Fruit fly (Drosophila melanogaster) whole organism, embryonic: ENCODE data around the gene Spt7.

Experiments used
- Ada2b ChIP-seq: fragments of 200-800 bp; sonication (Bioruptor generic); IDR thresholded peaks from 2 replicates; pipeline ENCODE4 v1.3.6; 2022; ENCODE audit warnings: missing biosample characterization, missing genetic modification characterization
- Atf-2 ChIP-seq: fragments of 200-800 bp; sonication (Bioruptor generic); optimal IDR thresholded peaks from 2 replicates; lab custom pipeline; 2016; ENCODE audit warnings: missing biosample characterization, missing genetic modification characterization
- C15 ChIP-seq: fragments of 200-800 bp; sonication (Bioruptor generic); IDR thresholded peaks from 3 replicates; pipeline ENCODE4 v1.3.6; 2022; ENCODE audit warnings: missing biosample characterization, missing genetic modification characterization
- CG10565 ChIP-seq: fragments of 200-800 bp; sonication (Bioruptor generic); optimal IDR thresholded peaks from 3 replicates; lab custom pipeline; 2016; ENCODE audit warnings: missing biosample characterization, mild to moderate bottlenecking, missing genetic modification characterization
- CG11695 ChIP-seq: fragments of 200-800 bp; sonication (Bioruptor generic); IDR thresholded peaks from 3 replicates; pipeline ENCODE4 v1.3.6; 2022; ENCODE audit warnings: missing biosample characterization, missing genetic modification characterization
- CG11723 ChIP-seq: fragments of 200-800 bp; sonication (Bioruptor generic); optimal IDR thresholded peaks from 2 replicates; lab custom pipeline; 2017; ENCODE audit warnings: missing biosample characterization, mild to moderate bottlenecking, missing genetic modification characterization
- CG12769 ChIP-seq: fragments of 200-800 bp; sonication (Bioruptor generic); optimal IDR thresholded peaks from 2 replicates; lab custom pipeline; 2019; ENCODE audit warnings: missing biosample characterization, mild to moderate bottlenecking, missing genetic modification characterization, moderate library complexity
- CG13123 ChIP-seq: fragments of 200-800 bp; sonication (Bioruptor generic); optimal IDR thresholded peaks from 2 replicates; lab custom pipeline; 2016; ENCODE audit warnings: missing biosample characterization, missing genetic modification characterization
- CG13296 ChIP-seq: fragments of 200-800 bp; sonication (Bioruptor generic); optimal IDR thresholded peaks from 3 replicates; lab custom pipeline; 2018; ENCODE audit warnings: missing biosample characterization, mild to moderate bottlenecking, missing genetic modification characterization
- CG14441 ChIP-seq: fragments of 200-800 bp; sonication (Bioruptor generic); IDR thresholded peaks from 2 replicates; pipeline ENCODE4 v1.3.6; 2022; ENCODE audit warnings: missing biosample characterization, missing genetic modification characterization
- CG17361 ChIP-seq: fragments of 200-800 bp; sonication (Bioruptor generic); IDR thresholded peaks from 3 replicates; pipeline ENCODE4 v1.3.6; 2022; ENCODE audit warnings: missing biosample characterization, missing genetic modification characterization
- CG17568 ChIP-seq: fragments of 200-800 bp; sonication (Bioruptor generic); optimal IDR thresholded peaks from 2 replicates; lab custom pipeline; 2018; ENCODE audit warnings: missing biosample characterization, mild to moderate bottlenecking, missing genetic modification characterization, moderate library complexity
- CG2120 ChIP-seq: fragments of 200-800 bp; sonication (Bioruptor generic); optimal IDR thresholded peaks from 3 replicates; lab custom pipeline; 2016; ENCODE audit warnings: missing biosample characterization, missing genetic modification characterization
- CG2712 ChIP-seq: fragments of 200-800 bp; optimal IDR thresholded peaks from 3 replicates; lab custom pipeline; 2019; ENCODE audit warnings: missing biosample characterization, mild to moderate bottlenecking, missing genetic modification characterization, moderate library complexity
- CG3281 ChIP-seq: fragments of 200-800 bp; sonication (Bioruptor generic); optimal IDR thresholded peaks from 3 replicates; lab custom pipeline; 2017; ENCODE audit warnings: missing biosample characterization, mild to moderate bottlenecking, missing genetic modification characterization
- CG3847 ChIP-seq: fragments of 200-800 bp; sonication (Bioruptor generic); IDR thresholded peaks from 2 replicates; pipeline ENCODE4 v1.3.6; 2022; ENCODE audit warnings: missing biosample characterization, missing genetic modification characterization
- CG4328 ChIP-seq: fragments of 200-800 bp; sonication (Bioruptor generic); optimal IDR thresholded peaks from 3 replicates; lab custom pipeline; 2017; ENCODE audit warnings: missing biosample characterization, missing genetic modification reagents, missing genetic modification characterization
- CG4854 ChIP-seq: fragments of 200-800 bp; sonication (Bioruptor generic); optimal IDR thresholded peaks from 2 replicates; lab custom pipeline; 2016; ENCODE audit warnings: missing biosample characterization, missing genetic modification characterization, inconsistent platforms
- CG6654 ChIP-seq: fragments of 200-800 bp; sonication (Bioruptor generic); optimal IDR thresholded peaks from 2 replicates; lab custom pipeline; 2017; ENCODE audit warnings: missing biosample characterization, mild to moderate bottlenecking, missing genetic modification characterization
- CG8478 ChIP-seq: fragments of >200 bp; optimal IDR thresholded peaks from 2 replicates; lab custom pipeline; 2018
- CG9437 ChIP-seq: fragments of 200-800 bp; sonication (Bioruptor generic); optimal IDR thresholded peaks from 2 replicates; lab custom pipeline; 2018; ENCODE audit warnings: missing biosample characterization, mild to moderate bottlenecking, missing genetic modification characterization
- CG9797 ChIP-seq: fragments of 200-800 bp; sonication (Bioruptor generic); optimal IDR thresholded peaks from 3 replicates; lab custom pipeline; 2018; ENCODE audit warnings: missing biosample characterization, mild to moderate bottlenecking, missing genetic modification characterization
- CHES-1-like ChIP-seq: fragments of 200-800 bp; sonication (Bioruptor generic); optimal IDR thresholded peaks from 2 replicates; lab custom pipeline; 2016; ENCODE audit warnings: missing biosample characterization, missing genetic modification characterization
- CkIIα-i1 ChIP-seq: fragments of 200-800 bp; sonication (Bioruptor generic); IDR thresholded peaks from 2 replicates; pipeline ENCODE4 v1.3.6; 2022; ENCODE audit warnings: missing biosample characterization, missing genetic modification characterization
- Fer3 ChIP-seq: fragments of 200-800 bp; sonication (Bioruptor generic); optimal IDR thresholded peaks from 2 replicates; lab custom pipeline; 2018; ENCODE audit warnings: missing biosample characterization, mild to moderate bottlenecking, missing genetic modification characterization, moderate library complexity
- Hr51 ChIP-seq, 2 experiments: fragments of 200-800 bp; sonication (Bioruptor generic); optimal IDR thresholded peaks; 2 replicates in 1 of 2; 3 replicates in 1 of 2; lab custom pipeline; 2016 to 2018; ENCODE audit warnings: missing biosample characterization in 2 of 2, missing genetic modification characterization in 2 of 2, mild to moderate bottlenecking in 1 of 2, moderate library complexity in 1 of 2
- Mrtf ChIP-seq: fragments of 200-800 bp; sonication (Bioruptor generic); IDR thresholded peaks from 3 replicates; pipeline ENCODE4 v1.3.6; 2022; ENCODE audit warnings: missing biosample characterization, missing genetic modification characterization
- Nf-YC ChIP-seq: fragments of 200-800 bp; optimal IDR thresholded peaks from 3 replicates; lab custom pipeline; 2019; ENCODE audit warnings: missing biosample characterization, mild to moderate bottlenecking, missing genetic modification characterization, moderate library complexity
- Six4 ChIP-seq: fragments of 200-800 bp; sonication (Bioruptor generic); optimal IDR thresholded peaks from 2 replicates; lab custom pipeline; 2016; ENCODE audit warnings: missing biosample characterization, missing genetic modification characterization
- Sox102F ChIP-seq: fragments of 200-800 bp; sonication (Bioruptor generic); optimal IDR thresholded peaks from 2 replicates; lab custom pipeline; 2018; ENCODE audit warnings: missing biosample characterization, mild to moderate bottlenecking, missing genetic modification characterization, moderate library complexity
- YL-1 ChIP-seq: fragments of 200-800 bp; sonication (Bioruptor generic); optimal IDR thresholded peaks from 3 replicates; lab custom pipeline; 2017; ENCODE audit warnings: missing biosample characterization, mild to moderate bottlenecking, missing genetic modification characterization
- ac ChIP-seq: fragments of 200-800 bp; sonication (Bioruptor generic); optimal IDR thresholded peaks from 3 replicates; lab custom pipeline; 2017; ENCODE audit warnings: missing biosample characterization, mild to moderate bottlenecking, missing genetic modification characterization
- al ChIP-seq: fragments of 200-800 bp; sonication (Bioruptor generic); IDR thresholded peaks from 2 replicates; pipeline ENCODE4 v1.3.6; 2022; ENCODE audit warnings: missing biosample characterization, missing genetic modification characterization
- ara ChIP-seq: fragments of 200-800 bp; sonication (Bioruptor generic); IDR thresholded peaks from 2 replicates; pipeline ENCODE4 v1.3.6; 2022; ENCODE audit warnings: missing biosample characterization, missing genetic modification characterization
- ci ChIP-seq: fragments of 200-800 bp; sonication (Bioruptor generic); IDR thresholded peaks from 3 replicates; pipeline ENCODE4 v1.3.6; 2022; ENCODE audit warnings: missing biosample characterization, missing genetic modification characterization
- cwo ChIP-seq: fragments of 200-800 bp; sonication (Bioruptor generic); optimal IDR thresholded peaks from 3 replicates; lab custom pipeline; 2017; ENCODE audit warnings: missing biosample characterization, missing genetic modification characterization, mild to moderate bottlenecking, moderate library complexity, missing genetic modification reagents
- dati ChIP-seq: fragments of 200-800 bp; sonication (Bioruptor generic); IDR thresholded peaks from 2 replicates; pipeline ENCODE4 v1.3.6; 2022; ENCODE audit warnings: missing biosample characterization, missing genetic modification characterization
- emc ChIP-seq: fragments of 200-800 bp; sonication (Bioruptor generic); optimal IDR thresholded peaks from 2 replicates; lab custom pipeline; 2016; ENCODE audit warnings: missing biosample characterization, missing genetic modification characterization
- esg ChIP-seq: fragments of 200-800 bp; sonication (Bioruptor generic); conservative IDR thresholded peaks from 2 replicates; pipeline ENCODE4 v1.3.6; 2022; ENCODE audit warnings: missing biosample characterization, missing genetic modification characterization
- gsb-n ChIP-seq: fragments of 200-800 bp; sonication (Bioruptor generic); optimal IDR thresholded peaks from 3 replicates; lab custom pipeline; 2018; ENCODE audit warnings: missing biosample characterization, mild to moderate bottlenecking, missing genetic modification characterization
- gt ChIP-seq: fragments of 200-800 bp; sonication (Bioruptor generic); IDR thresholded peaks from 2 replicates; pipeline ENCODE4 v1.3.6; 2022; ENCODE audit warnings: missing biosample characterization, missing genetic modification characterization
- jumu ChIP-seq: fragments of 200-800 bp; sonication (Bioruptor generic); optimal IDR thresholded peaks from 3 replicates; lab custom pipeline; 2016; ENCODE audit warnings: missing biosample characterization, missing genetic modification characterization
- luna ChIP-seq: fragments of 200-800 bp; sonication (Bioruptor generic); optimal IDR thresholded peaks from 2 replicates; lab custom pipeline; 2016; ENCODE audit warnings: missing biosample characterization, missing genetic modification characterization
- nom ChIP-seq: fragments of 200-800 bp; sonication (Bioruptor generic); optimal IDR thresholded peaks from 2 replicates; lab custom pipeline; 2017; ENCODE audit warnings: missing biosample characterization, missing genetic modification characterization, mild to moderate bottlenecking, moderate library complexity, missing genetic modification reagents
- pros ChIP-seq: fragments of 200-800 bp; sonication (Bioruptor generic); optimal IDR thresholded peaks from 3 replicates; lab custom pipeline; 2019; ENCODE audit warnings: missing biosample characterization, mild to moderate bottlenecking, missing genetic modification characterization, moderate library complexity
- psq ChIP-seq: fragments of 200-800 bp; sonication (Bioruptor generic); optimal IDR thresholded peaks from 2 replicates; lab custom pipeline; 2017; ENCODE audit warnings: missing biosample characterization, missing genetic modification characterization
- rib ChIP-seq: fragments of 200-800 bp; sonication (Bioruptor generic); IDR thresholded peaks from 2 replicates; pipeline ENCODE4 v1.3.6; 2022; ENCODE audit warnings: missing biosample characterization, missing genetic modification characterization
- salm ChIP-seq: fragments of 200-800 bp; sonication (Bioruptor generic); optimal IDR thresholded peaks from 2 replicates; lab custom pipeline; 2018; ENCODE audit warnings: missing biosample characterization, mild to moderate bottlenecking, missing genetic modification characterization
- sug ChIP-seq: fragments of 200-800 bp; optimal IDR thresholded peaks from 2 replicates; lab custom pipeline; 2019; ENCODE audit warnings: missing biosample characterization, mild to moderate bottlenecking, missing genetic modification characterization, moderate library complexity
- tx ChIP-seq: fragments of 200-800 bp; sonication (Bioruptor generic); optimal IDR thresholded peaks from 2 replicates; lab custom pipeline; 2016; ENCODE audit warnings: missing biosample characterization, missing genetic modification characterization
- vnd ChIP-seq: fragments of 200-800 bp; sonication (Bioruptor generic); IDR thresholded peaks from 3 replicates; pipeline ENCODE4 v1.3.6; 2022; ENCODE audit warnings: missing biosample characterization, missing genetic modification characterization; ENCODE audit not compliant: partially characterized antibody
- zen2 ChIP-seq: fragments of 200-800 bp; sonication (Bioruptor generic); IDR thresholded peaks from 3 replicates; pipeline ENCODE4 v1.3.6; 2022; ENCODE audit warnings: missing biosample characterization, missing genetic modification characterization; ENCODE audit not compliant: partially characterized antibody

The Spt7 gene

dm6 chrX:17850179-17850578 is at the start of gene Spt7, which contains the start of gene CG15814:
Gene Spt7, plus strand, starts transcription at chrX:17850460.
Gene CG15814, minus strand, starts transcription at chrX:17850342.
- TF ChIP-seq CG4328: peak; percentile 13
- TF ChIP-seq al (GFP tag; lab: Robert Waterston, UW): no peak
- peak; percentile 26; the same call in 1 of the 3 replicates for TF ChIP-seq ci (GFP tag; lab: Robert Waterston, UW)
- no peak for TF ChIP-seq Atf-2 (GFP tag; lab: Kevin White, UChicago)
- TF ChIP-seq gsb-n (tag; lab: Kevin White, UChicago): no peak
- TF ChIP-seq CkIIα-i1: no peak
- no peak for TF ChIP-seq CG9437
- TF ChIP-seq luna (GFP tag; lab: Kevin White, UChicago): no peak
- TF ChIP-seq sug (tag; lab: Kevin White, UChicago): peak; percentile 40
- 0 out of 2 replicates have a peak, but pooled peaks have one; percentile 24 for TF ChIP-seq ara (GFP tag; lab: Robert Waterston, UW)
- no peak for TF ChIP-seq Sox102F
- TF ChIP-seq CG2120 (GFP tag; lab: Kevin White, UChicago): peak; percentile 47
- TF ChIP-seq Nf-YC: peak; percentile 33
- no peak for TF ChIP-seq psq
- peak; percentile 48 for TF ChIP-seq CG13296 (GFP tag; lab: Kevin White, UChicago)
- TF ChIP-seq pros (GFP tag; lab: Kevin White, UChicago): no peak
- TF ChIP-seq Mrtf: no peak
- peak; percentile 15 for TF ChIP-seq tx (GFP tag; lab: Kevin White, UChicago)
- peak in 1 of 2 experiments; percentile 38 for TF ChIP-seq Hr51 (GFP tag; optimal IDR thresholded peaks at IDR 0.05; lab: Kevin White, UChicago)
- peak; percentile 54 for TF ChIP-seq CG9797 (GFP tag; lab: Kevin White, UChicago)
- TF ChIP-seq CG14441 (GFP tag; lab: Robert Waterston, UW): peak; percentile 6; the same call in 1 of the 2 replicates
- TF ChIP-seq CG11723 (GFP tag; lab: Kevin White, UChicago): no peak
- no peak for TF ChIP-seq gt (GFP tag; lab: Robert Waterston, UW)
- TF ChIP-seq cwo: no peak
- peak; percentile 78 for TF ChIP-seq YL-1 (GFP tag; lab: Kevin White, UChicago)
- TF ChIP-seq CG4854 (GFP tag; lab: Kevin White, UChicago): no peak
- TF ChIP-seq CG17361 (GFP tag; lab: Robert Waterston, UW): 0 out of 3 replicates have a peak, but pooled peaks have one; percentile 25
- no peak for TF ChIP-seq CG10565 (GFP tag; lab: Kevin White, UChicago)
- TF ChIP-seq Fer3 (tag; lab: Kevin White, UChicago): no peak
- TF ChIP-seq Ada2b (GFP tag; lab: Robert Waterston, UW): no peak
- TF ChIP-seq vnd (GFP tag; lab: Robert Waterston, UW): peak; percentile 75
- TF ChIP-seq CG8478 (lab: Kevin White, UChicago): no peak
- no peak for TF ChIP-seq ac (GFP tag; lab: Kevin White, UChicago)
- no peak for TF ChIP-seq CG6654 (GFP tag; lab: Kevin White, UChicago)
- peak; percentile 44 for TF ChIP-seq CG2712
- no peak for TF ChIP-seq CG12769 (tag; lab: Kevin White, UChicago)
- TF ChIP-seq dati (GFP tag; lab: Robert Waterston, UW): no peak
- no peak for TF ChIP-seq emc (GFP tag; lab: Kevin White, UChicago)
- no peak for TF ChIP-seq rib
- TF ChIP-seq nom (GFP tag; lab: Kevin White, UChicago): no peak
- TF ChIP-seq CG13123 (GFP tag; lab: Kevin White, UChicago): peak; percentile 27
- no peak for TF ChIP-seq C15 (GFP tag; lab: Robert Waterston, UW)
- TF ChIP-seq Six4 (GFP tag; lab: Kevin White, UChicago): no peak
- TF ChIP-seq CG3281 (GFP tag; lab: Kevin White, UChicago): no peak
- peak; percentile 80; the same call in 2 of the 3 replicates for TF ChIP-seq zen2 (GFP tag; lab: Robert Waterston, UW)
- peak; percentile 48 for TF ChIP-seq CG3847 (GFP tag; lab: Robert Waterston, UW)
- no peak for TF ChIP-seq esg (GFP tag; lab: Robert Waterston, UW)
- no peak for TF ChIP-seq jumu (GFP tag; lab: Kevin White, UChicago)
- no peak for TF ChIP-seq CG11695 (GFP tag; lab: Robert Waterston, UW)
- TF ChIP-seq CG17568 (GFP tag; lab: Kevin White, UChicago): no peak
- peak; percentile 75 for TF ChIP-seq CHES-1-like (GFP tag; lab: Kevin White, UChicago)
- no peak for TF ChIP-seq salm (tag; lab: Kevin White, UChicago)
